Fruit fly (Drosophila melanogaster): ENCODE results near the gene Coprox.

DNA sequence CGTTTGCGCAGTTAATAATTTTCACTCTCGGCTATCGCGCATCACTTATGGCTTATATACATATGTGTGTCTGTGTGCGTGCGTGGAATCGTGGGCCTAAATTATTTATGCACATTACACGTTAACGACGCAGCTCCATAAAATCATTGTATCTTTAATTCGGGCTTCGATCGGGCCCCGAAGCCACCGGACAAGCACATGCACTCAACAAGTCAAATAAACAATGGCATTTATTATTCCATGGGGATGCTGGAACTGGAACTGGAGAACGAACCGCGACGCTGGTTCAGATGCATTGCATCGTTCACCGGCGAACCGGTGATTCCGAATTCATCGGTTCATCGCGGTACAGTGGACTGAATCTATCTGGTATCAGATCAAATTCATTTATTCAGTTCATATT is 15.7 kb upstream of the Coprox start, which contains the start of gene ihog:
- TF ChIP-seq h (optimal IDR thresholded peaks at IDR 0.05): no peak
- no peak for TF ChIP-seq psq (optimal IDR thresholded peaks at IDR 0.05)
